Worm (Caenorhabditis elegans) whole organism, L1 larva: ENCODE measurements around the gene F38B2.3.
A peak's percentile ranks its signal among the peaks of the same experiment; 100 is the strongest.

Experiments used
- C04F5.9 ChIP-seq: sonication (generic microtip); optimal IDR thresholded peaks from 2 replicates; lab custom pipeline; 2016; ENCODE audit warnings: missing genetic modification characterization, missing compliant biosample characterization
- Y116A8C.19 ChIP-seq: sonication (generic microtip); optimal IDR thresholded peaks from 2 replicates; lab custom pipeline; 2016; ENCODE audit warnings: missing compliant biosample characterization, missing genetic modification characterization, borderline replicate concordance
- alr-1 ChIP-seq: fragments of 200-800 bp; sonication (Bioruptor generic); optimal IDR thresholded peaks from 2 replicates; lab custom pipeline; 2018; ENCODE audit warnings: borderline replicate concordance, mild to moderate bottlenecking, missing genetic modification characterization, missing compliant biosample characterization
- ceh-82 ChIP-seq, 3 experiments: fragments of 150-350 bp in 1 of 3; sonication (generic microtip) in 2 of 3; optimal IDR thresholded peaks; 2 replicates each; lab custom pipeline; 2014 to 2017; ENCODE audit warnings: missing biosample characterization in 3 of 3, missing genetic modification characterization in 3 of 3
- ceh-88 ChIP-seq: fragments of 200-800 bp; sonication (Bioruptor generic); IDR thresholded peaks from 2 replicates; pipeline ENCODE4 v1.3.6; 2022; ENCODE audit warnings: missing genetic modification characterization, missing compliant biosample characterization
- ces-1 ChIP-seq: fragments of 150-350 bp; optimal IDR thresholded peaks from 2 replicates; lab custom pipeline; 2014; ENCODE audit warnings: missing biosample characterization, missing genetic modification reagents, missing genetic modification characterization
- dsc-1 ChIP-seq: sonication (generic microtip); optimal IDR thresholded peaks from 2 replicates; lab custom pipeline; 2016; ENCODE audit warnings: mild to moderate bottlenecking, missing genetic modification characterization, missing compliant biosample characterization
- efl-1 ChIP-seq, 4 experiments: fragments of 150-350 bp; optimal IDR thresholded peaks in 3 of 4; peaks in 1 of 4; 1 replicate in 1 of 4; 2 replicates in 3 of 4; lab custom pipeline; 2014; ENCODE audit warnings: missing biosample characterization in 2 of 4, missing genetic modification characterization in 2 of 4, missing genetic modification reagents in 2 of 4
- efl-3 ChIP-seq: fragments of 200-800 bp; sonication (Bioruptor generic); optimal IDR thresholded peaks from 2 replicates; lab custom pipeline; 2018; ENCODE audit warnings: mild to moderate bottlenecking, missing genetic modification characterization, missing compliant biosample characterization
- egl-13 ChIP-seq: sonication (generic microtip); optimal IDR thresholded peaks from 2 replicates; lab custom pipeline; 2016; ENCODE audit warnings: missing genotype, missing genetic modification reagents, missing genetic modification characterization, missing compliant biosample characterization
- ets-5 ChIP-seq: fragments of 200-800 bp; sonication (Bioruptor generic); IDR thresholded peaks from 2 replicates; pipeline ENCODE4 v1.3.6; 2022; ENCODE audit warnings: missing genetic modification characterization, missing compliant biosample characterization
- fkh-10 ChIP-seq: sonication (generic microtip); optimal IDR thresholded peaks from 2 replicates; lab custom pipeline; 2017; ENCODE audit warnings: missing biosample characterization, missing genetic modification reagents, missing genetic modification characterization
- fos-1 ChIP-seq: fragments of 150-350 bp; optimal IDR thresholded peaks from 2 replicates; lab custom pipeline; 2014; ENCODE audit warnings: missing biosample characterization, missing genetic modification characterization
- hlh-17 ChIP-seq: fragments of 200-800 bp; sonication (Bioruptor generic); optimal IDR thresholded peaks from 2 replicates; lab custom pipeline; 2018; ENCODE audit warnings: missing genetic modification characterization, mild to moderate bottlenecking, missing compliant biosample characterization, moderate library complexity, borderline replicate concordance
- irx-1 ChIP-seq: sonication (generic microtip); optimal IDR thresholded peaks from 2 replicates; lab custom pipeline; 2016; ENCODE audit warnings: missing genetic modification characterization, missing compliant biosample characterization
- lin-14 ChIP-seq: fragments of 200-800 bp; sonication (Bioruptor generic); optimal IDR thresholded peaks from 2 replicates; lab custom pipeline; 2018; ENCODE audit warnings: mild to moderate bottlenecking, missing genetic modification characterization, moderate library complexity, missing compliant biosample characterization
- lin-35 ChIP-seq, 2 experiments: fragments of 150-350 bp; optimal IDR thresholded peaks; 2 replicates each; lab custom pipeline; 2014; ENCODE audit warnings: missing biosample characterization in 2 of 2, missing genetic modification characterization in 2 of 2, missing genetic modification reagents in 2 of 2
- lir-3 ChIP-seq: sonication (generic microtip); optimal IDR thresholded peaks from 2 replicates; lab custom pipeline; 2016; ENCODE audit warnings: mild to moderate bottlenecking, missing genetic modification characterization, moderate library complexity, missing compliant biosample characterization; ENCODE audit not compliant: poor library complexity
- lsy-2 ChIP-seq, 2 experiments: fragments of 150-350 bp; optimal IDR thresholded peaks; 2 replicates each; lab custom pipeline; 2014; ENCODE audit warnings: missing biosample characterization in 2 of 2, missing genetic modification characterization in 2 of 2
- mab-9 ChIP-seq: fragments of 200-800 bp; sonication (Bioruptor generic); IDR thresholded peaks from 2 replicates; pipeline ENCODE4 v1.3.6; 2022; ENCODE audit warnings: missing genetic modification reagents, missing genetic modification characterization, missing compliant biosample characterization
- mep-1 ChIP-seq: fragments of 150-350 bp; optimal IDR thresholded peaks from 2 replicates; lab custom pipeline; 2014; ENCODE audit warnings: missing biosample characterization, missing genetic modification characterization
- nhr-20 ChIP-seq: sonication (generic microtip); optimal IDR thresholded peaks from 2 replicates; lab custom pipeline; 2016; ENCODE audit warnings: mild to moderate bottlenecking, missing genetic modification characterization, missing compliant biosample characterization
- nhr-47 ChIP-seq: sonication (generic microtip); optimal IDR thresholded peaks from 2 replicates; lab custom pipeline; 2016; ENCODE audit warnings: mild to moderate bottlenecking, missing genetic modification characterization, moderate library complexity, missing compliant biosample characterization
- nhr-71 ChIP-seq: sonication (generic microtip); optimal IDR thresholded peaks from 2 replicates; lab custom pipeline; 2016; ENCODE audit warnings: mild to moderate bottlenecking, missing genetic modification characterization, moderate library complexity, missing compliant biosample characterization
- nhr-76 ChIP-seq: sonication (generic microtip); optimal IDR thresholded peaks from 2 replicates; lab custom pipeline; 2017; ENCODE audit warnings: missing biosample characterization, missing genetic modification characterization
- pag-3 ChIP-seq: sonication (generic microtip); optimal IDR thresholded peaks from 2 replicates; lab custom pipeline; 2017; ENCODE audit warnings: missing genetic modification characterization, mild to moderate bottlenecking, missing compliant biosample characterization, antibody characterized with exemption, borderline replicate concordance; ENCODE audit not compliant: insufficient read depth
- rnt-1 ChIP-seq: sonication (generic microtip); optimal IDR thresholded peaks from 2 replicates; lab custom pipeline; 2016; ENCODE audit warnings: mild to moderate bottlenecking, missing genetic modification characterization, moderate library complexity, missing compliant biosample characterization
- skn-1 ChIP-seq: fragments of 150-350 bp; optimal IDR thresholded peaks from 2 replicates; lab custom pipeline; 2014; ENCODE audit warnings: missing biosample characterization, missing genetic modification characterization
- snpc-4 ChIP-seq: fragments of 150-350 bp; optimal IDR thresholded peaks from 2 replicates; lab custom pipeline; 2014; ENCODE audit warnings: missing biosample characterization, missing genetic modification characterization
- snu-23 ChIP-seq: sonication (generic microtip); optimal IDR thresholded peaks from 2 replicates; lab custom pipeline; 2016; ENCODE audit warnings: missing genetic modification characterization, missing compliant biosample characterization
- swsn-7 ChIP-seq: sonication (generic microtip); optimal IDR thresholded peaks from 2 replicates; lab custom pipeline; 2016; ENCODE audit warnings: missing genetic modification characterization, missing compliant biosample characterization
- tbx-2 ChIP-seq: sonication (generic microtip); optimal IDR thresholded peaks from 2 replicates; lab custom pipeline; 2016; ENCODE audit warnings: missing genetic modification characterization, missing compliant biosample characterization
- unc-30 ChIP-seq: sonication (generic microtip); optimal IDR thresholded peaks from 2 replicates; lab custom pipeline; 2017; ENCODE audit warnings: missing biosample characterization, missing genetic modification characterization
- xbp-1 ChIP-seq: sonication (generic microtip); optimal IDR thresholded peaks from 2 replicates; lab custom pipeline; 2016; ENCODE audit warnings: missing genetic modification characterization, missing compliant biosample characterization
- ztf-11 ChIP-seq, 2 experiments: sonication (generic microtip); optimal IDR thresholded peaks; 2 replicates each; lab custom pipeline; 2016 to 2017; ENCODE audit warnings: missing genetic modification characterization in 2 of 2, missing biosample characterization in 1 of 2, missing compliant biosample characterization in 1 of 2
- ztf-4 ChIP-seq: fragments of 150-350 bp; optimal IDR thresholded peaks from 2 replicates; lab custom pipeline; 2014; ENCODE audit warnings: missing biosample characterization, missing genetic modification characterization

Gene F38B2.3

ce11 chrX:11262319-11263074 lies 23.6 kb downstream of the F38B2.3 start, which contains the start of gene C03A3.2 (continued):
- no peak for TF ChIP-seq efl-3 (GFP tag; lab: Kevin White, UChicago)
- TF ChIP-seq efl-1 (optimal IDR thresholded peaks at IDR 0.05; lab: Kevin White, UChicago) = peak; percentile 50 to 72
- TF ChIP-seq efl-1 (GFP tag; optimal IDR thresholded peaks at IDR 0.05 in 1 of 2; lab: Kevin White, UChicago) = peak; percentile 49 to 92
- TF ChIP-seq snu-23 = peak; percentile 74
- TF ChIP-seq lsy-2 (tag; optimal IDR thresholded peaks at IDR 0.05; lab: Kevin White, UChicago) = peak; percentile 54 to 76
- TF ChIP-seq egl-13 (tag; lab: Kevin White, UChicago) = peak; percentile 24

- TF ChIP-seq ztf-11 (tag; optimal IDR thresholded peaks at IDR 0.05; lab: Kevin White, UChicago) (no peak), ces-1 (GFP tag; lab: Kevin White, UChicago) (no peak), efl-3 (GFP tag; lab: Kevin White, UChicago) (no peak), xbp-1 (tag; lab: Kevin White, UChicago) (no peak), snpc-4 (tag; lab: Kevin White, UChicago) (no peak), Y116A8C.19 (tag; lab: Kevin White, UChicago) (no peak), unc-30 (no peak), ets-5 (GFP tag; lab: Robert Waterston, UW) (no peak), ceh-82 (tag; optimal IDR thresholded peaks at IDR 0.05; lab: Kevin White, UChicago) (peak in 1 of 3 experiments; percentile 28), lsy-2 (tag; optimal IDR thresholded peaks at IDR 0.05; lab: Kevin White, UChicago) (peak in 1 of 2 experiments; percentile 5), rnt-1 (tag; lab: Kevin White, UChicago) (no peak), alr-1 (tag; lab: Kevin White, UChicago) (no peak), ztf-4 (tag; lab: Kevin White, UChicago) (no peak), dsc-1 (tag; lab: Kevin White, UChicago) (peak; percentile 22), C04F5.9 (tag; lab: Kevin White, UChicago) (no peak), ceh-88 (GFP tag; lab: Robert Waterston, UW) (no peak), mep-1 (tag; lab: Kevin White, UChicago) (no peak), lin-35 (GFP tag; optimal IDR thresholded peaks at IDR 0.05; lab: Kevin White, UChicago) (no peak), mab-9 (GFP tag; lab: Robert Waterston, UW) (no peak), nhr-47 (tag; lab: Kevin White, UChicago) (peak; percentile 4), lir-3 (tag; lab: Kevin White, UChicago) (no peak), hlh-17 (GFP tag; lab: Kevin White, UChicago) (no peak), nhr-76 (tag; lab: Kevin White, UChicago) (no peak), tbx-2 (tag; lab: Kevin White, UChicago) (peak; percentile 19), pag-3 (tag; lab: Kevin White, UChicago) (no peak), irx-1 (tag; lab: Kevin White, UChicago) (no peak), fkh-10 (GFP tag; lab: Kevin White, UChicago) (no peak), skn-1 (tag; lab: Kevin White, UChicago) (no peak), nhr-20 (tag; lab: Kevin White, UChicago) (no peak), fos-1 (tag; lab: Kevin White, UChicago) (no peak), swsn-7 (tag; lab: Kevin White, UChicago) (peak; percentile 4), lin-14 (peak; percentile 76), nhr-71 (tag; lab: Kevin White, UChicago) (peak; percentile 8)
These were observed 29.1 kb downstream of the F38B2.3 start, which contains the start of gene C03A3.1 for ce11 chrX:11257071-11257470. Gene C03A3.1, plus strand, starts transcription at chrX:11257361.
